Worm (Caenorhabditis elegans) whole organism, L2 larva: ENCODE data around the gene F12F6.7.
A peak's percentile ranks its signal among the peaks of the same experiment; 100 is the strongest.

Experiments
- C34F6.9 ChIP-seq: fragments of 150-350 bp; optimal IDR thresholded peaks from 2 replicates; lab custom pipeline; 2014; ENCODE audit warnings: missing biosample characterization, missing genetic modification characterization
- F13H6.1 ChIP-seq: sonication (generic microtip); optimal IDR thresholded peaks from 2 replicates; lab custom pipeline; 2016; ENCODE audit warnings: missing genetic modification characterization, missing compliant biosample characterization
- R02D3.7 ChIP-seq: fragments of 150-350 bp; optimal IDR thresholded peaks from 2 replicates; lab custom pipeline; 2014; ENCODE audit warnings: missing biosample characterization, missing genetic modification characterization
- ZK546.5 ChIP-seq: sonication (generic microtip); optimal IDR thresholded peaks from 2 replicates; lab custom pipeline; 2017; ENCODE audit warnings: missing biosample characterization, missing genetic modification characterization
- aly-2 ChIP-seq: fragments of 150-350 bp; optimal IDR thresholded peaks from 2 replicates; lab custom pipeline; 2014; ENCODE audit warnings: missing biosample characterization, missing genetic modification characterization
- ama-1 ChIP-seq: fragments of 150-350 bp; optimal IDR thresholded peaks from 2 replicates; lab custom pipeline; 2018; ENCODE audit warnings: inconsistent platforms
- blmp-1 ChIP-seq: sonication (generic microtip); optimal IDR thresholded peaks from 2 replicates; lab custom pipeline; 2017; ENCODE audit warnings: missing genetic modification characterization, mild to moderate bottlenecking, missing compliant biosample characterization, antibody characterized with exemption, moderate library complexity; ENCODE audit not compliant: insufficient read depth
- ceh-82 ChIP-seq: fragments of 150-350 bp; optimal IDR thresholded peaks from 2 replicates; lab custom pipeline; 2014; ENCODE audit warnings: missing biosample characterization, missing genetic modification characterization
- crh-2 ChIP-seq: sonication (generic microtip); optimal IDR thresholded peaks from 2 replicates; lab custom pipeline; 2017; ENCODE audit warnings: missing biosample characterization, missing genetic modification characterization
- elt-1 ChIP-seq: fragments of 150-350 bp; optimal IDR thresholded peaks from 2 replicates; lab custom pipeline; 2014; ENCODE audit warnings: missing biosample characterization, missing genetic modification characterization
- elt-3 ChIP-seq: sonication (generic microtip); optimal IDR thresholded peaks from 2 replicates; lab custom pipeline; 2017; ENCODE audit warnings: missing biosample characterization, missing genetic modification characterization
- fos-1 ChIP-seq: fragments of 150-350 bp; optimal IDR thresholded peaks from 2 replicates; lab custom pipeline; 2014; ENCODE audit warnings: missing biosample characterization, missing genetic modification characterization
- gmeb-1 ChIP-seq: fragments of 150-350 bp; optimal IDR thresholded peaks from 2 replicates; lab custom pipeline; 2014; ENCODE audit warnings: missing biosample characterization, missing genetic modification characterization
- lin-11 ChIP-seq: fragments of 150-350 bp; sonication (generic microtip); optimal IDR thresholded peaks from 2 replicates; lab custom pipeline; 2014; ENCODE audit warnings: missing biosample characterization, missing genetic modification characterization, inconsistent platforms, mixed read lengths
- lin-13 ChIP-seq: fragments of 150-350 bp; optimal IDR thresholded peaks from 2 replicates; lab custom pipeline; 2014; ENCODE audit warnings: missing biosample characterization, missing genetic modification reagents, missing genetic modification characterization
- lin-39 ChIP-seq: fragments of 150-350 bp; optimal IDR thresholded peaks from 2 replicates; lab custom pipeline; 2014; ENCODE audit warnings: missing biosample characterization, missing genetic modification reagents, missing genetic modification characterization
- lsy-2 ChIP-seq, 2 experiments: fragments of 150-350 bp in 1 of 2; sonication (generic microtip) in 1 of 2; optimal IDR thresholded peaks; 2 replicates each; lab custom pipeline; 2014 to 2017; ENCODE audit warnings: missing biosample characterization in 2 of 2, missing genetic modification characterization in 2 of 2
- mab-5 ChIP-seq: fragments of 150-350 bp; optimal IDR thresholded peaks from 2 replicates; lab custom pipeline; 2014; ENCODE audit warnings: missing biosample characterization, missing genetic modification characterization
- mbf-1 ChIP-seq: sonication (generic microtip); optimal IDR thresholded peaks from 2 replicates; lab custom pipeline; 2017; ENCODE audit warnings: missing biosample characterization, missing genetic modification characterization
- nhr-12 ChIP-seq: fragments of 150-350 bp; optimal IDR thresholded peaks from 2 replicates; lab custom pipeline; 2014; ENCODE audit warnings: missing biosample characterization, missing genetic modification characterization
- nhr-129 ChIP-seq: fragments of 150-350 bp; optimal IDR thresholded peaks from 2 replicates; lab custom pipeline; 2014; ENCODE audit warnings: missing biosample characterization, missing genetic modification characterization
- nhr-23 ChIP-seq: fragments of 150-350 bp; optimal IDR thresholded peaks from 2 replicates; lab custom pipeline; 2014; ENCODE audit warnings: missing biosample characterization, missing genetic modification reagents, missing genetic modification characterization
- nhr-25 ChIP-seq: fragments of 150-350 bp; sonication (generic microtip); optimal IDR thresholded peaks from 3 replicates; lab custom pipeline; 2014; ENCODE audit warnings: missing biosample characterization, missing genetic modification characterization
- sem-4 ChIP-seq: fragments of 150-350 bp; optimal IDR thresholded peaks from 2 replicates; lab custom pipeline; 2014; ENCODE audit warnings: missing biosample characterization, missing genetic modification reagents, missing genetic modification characterization
- sma-9 ChIP-seq, 2 experiments: fragments of 150-350 bp in 1 of 2; sonication (generic microtip) in 1 of 2; optimal IDR thresholded peaks; 2 replicates each; lab custom pipeline; 2014 to 2016; ENCODE audit warnings: missing genetic modification characterization in 2 of 2, mild to moderate bottlenecking in 1 of 2, missing biosample characterization in 1 of 2, missing compliant biosample characterization in 1 of 2, missing genetic modification reagents in 1 of 2, moderate library complexity in 1 of 2
- snpc-4 ChIP-seq: fragments of 150-350 bp; optimal IDR thresholded peaks from 2 replicates; lab custom pipeline; 2014; ENCODE audit warnings: missing biosample characterization, missing genetic modification characterization
- unc-39 ChIP-seq: fragments of 150-350 bp; optimal IDR thresholded peaks from 2 replicates; lab custom pipeline; 2014; ENCODE audit warnings: missing biosample characterization, missing genetic modification characterization
- unc-55 ChIP-seq: fragments of 150-350 bp; sonication (generic microtip); optimal IDR thresholded peaks from 3 replicates; lab custom pipeline; 2014; ENCODE audit warnings: missing biosample characterization, missing genetic modification reagents, missing genetic modification characterization
- unc-62 ChIP-seq: fragments of 150-350 bp; optimal IDR thresholded peaks from 2 replicates; lab custom pipeline; 2014; ENCODE audit warnings: missing biosample characterization, missing genetic modification reagents, missing genetic modification characterization
- zag-1 ChIP-seq: fragments of 150-350 bp; optimal IDR thresholded peaks from 2 replicates; lab custom pipeline; 2014; ENCODE audit warnings: missing biosample characterization, missing genetic modification characterization

The F12F6.7 gene

ce11 chrIV:11592820-11593219 lies 31.2 kb upstream of the F12F6.7 start:
- TF ChIP-seq gmeb-1: peak; percentile 7
- no peak for TF ChIP-seq nhr-25 (tag; lab: Kevin White, UChicago)
- TF ChIP-seq C34F6.9 (tag; lab: Kevin White, UChicago): peak; percentile 51
- TF ChIP-seq aly-2: no peak
- TF ChIP-seq F13H6.1 (tag; lab: Kevin White, UChicago): no peak
- TF ChIP-seq fos-1: peak; percentile 53
- peak; percentile 72 for TF ChIP-seq lin-13 (GFP tag; lab: Kevin White, UChicago)
- peak; percentile 27 for TF ChIP-seq crh-2 (tag; lab: Kevin White, UChicago)
- no peak for TF ChIP-seq lin-39
- peak in 1 of 2 experiments; percentile 65 for TF ChIP-seq lsy-2 (tag; optimal IDR thresholded peaks at IDR 0.05; lab: Kevin White, UChicago)
- no peak for TF ChIP-seq R02D3.7 (tag; lab: Kevin White, UChicago)
- peak; percentile 79 for TF ChIP-seq unc-55
- TF ChIP-seq zag-1 (tag; lab: Kevin White, UChicago): no peak
- TF ChIP-seq sma-9 (GFP tag; optimal IDR thresholded peaks at IDR 0.05; lab: Kevin White, UChicago): peak; percentile 51
- TF ChIP-seq sma-9 (tag; optimal IDR thresholded peaks at IDR 0.05; lab: Kevin White, UChicago): no peak
- no peak for TF ChIP-seq nhr-129 (tag; lab: Kevin White, UChicago)
- no peak for TF ChIP-seq snpc-4 (tag; lab: Kevin White, UChicago)
- no peak for TF ChIP-seq ZK546.5
- TF ChIP-seq, all 48 proteins: peak for 8

ce11 chrIV:11592165-11592564 lies 30.5 kb upstream of the F12F6.7 start, which contains the start of gene spe-36:
spe-36 (minus strand) TSS chrIV:11592265.
- TF ChIP-seq blmp-1: no peak
- no peak for TF ChIP-seq snpc-4 (tag; lab: Kevin White, UChicago)
- no peak for TF ChIP-seq nhr-129 (tag; lab: Kevin White, UChicago)
- TF ChIP-seq sem-4 (tag; lab: Kevin White, UChicago): no peak
- TF ChIP-seq elt-1 (tag; lab: Kevin White, UChicago): no peak
- TF ChIP-seq elt-3 (tag; lab: Kevin White, UChicago): no peak
- TF ChIP-seq crh-2 (tag; lab: Kevin White, UChicago): no peak
- TF ChIP-seq unc-55: no peak
- TF ChIP-seq mbf-1 (tag; lab: Kevin White, UChicago): no peak
- TF ChIP-seq ama-1 (lab: Kevin White, UChicago): no peak
- TF ChIP-seq nhr-23 (tag; lab: Kevin White, UChicago): no peak
- TF ChIP-seq unc-39: no peak
- no peak for TF ChIP-seq mab-5
- TF ChIP-seq F13H6.1 (tag; lab: Kevin White, UChicago): no peak
- TF ChIP-seq, all 48 proteins: peak for 0

- TF ChIP-seq unc-62 (no peak), lin-39 (no peak), crh-2 (tag; lab: Kevin White, UChicago) (no peak), nhr-12 (no peak), mab-5 (no peak), nhr-25 (tag; lab: Kevin White, UChicago) (no peak)
These were observed 24.9 kb upstream of the F12F6.7 start for ce11 chrIV:11586484-11586883.

- no peak for TF ChIP-seq ama-1 (lab: Kevin White, UChicago)
- peak; percentile 10 for TF ChIP-seq nhr-129 (tag; lab: Kevin White, UChicago)
- TF ChIP-seq, all 48 proteins: peak for 1
These were observed 23.2 kb upstream of the F12F6.7 start for ce11 chrIV:11584853-11585252.

ce11 chrIV:11583906-11584378 lies 22.3 kb upstream of the F12F6.7 start, which contains the start of gene F12F6.1:
F12F6.1 (plus strand) TSS chrIV:11583956.
- TF ChIP-seq nhr-129 (tag; lab: Kevin White, UChicago) (peak; percentile 19), lin-11 (peak; percentile 35), mbf-1 (tag; lab: Kevin White, UChicago) (no peak)

- TF ChIP-seq fos-1: peak; percentile 31
- TF ChIP-seq crh-2 (tag; lab: Kevin White, UChicago): peak; percentile 7
- no peak for TF ChIP-seq F13H6.1 (tag; lab: Kevin White, UChicago)
- TF ChIP-seq sma-9 (GFP tag; optimal IDR thresholded peaks at IDR 0.05; lab: Kevin White, UChicago): no peak
- TF ChIP-seq sma-9 (tag; optimal IDR thresholded peaks at IDR 0.05; lab: Kevin White, UChicago): no peak
- TF ChIP-seq ceh-82: no peak
- no peak for TF ChIP-seq ZK546.5
- no peak for TF ChIP-seq nhr-12
- TF ChIP-seq gmeb-1: no peak
These were observed 21.0 kb upstream of the F12F6.7 start for ce11 chrIV:11582450-11583166.
